Worm (Caenorhabditis elegans): ENCODE measurements around the gene T13H5.8.

- TF ChIP-seq him-1 (tag; optimal IDR thresholded peaks at IDR 0.05) (no peak), dao-5 (tag; optimal IDR thresholded peaks at IDR 0.05) (no peak)
These were observed 40.9 kb downstream of the T13H5.8 start for ce11 chrII:8559188-8559587.

Measured in whole organism, L4/young adult.